Worm (Caenorhabditis elegans) whole organism, L4 larva: Measurements from ENCODE around the gene C14A6.8.
"Not testable (repeated sequence)": the region's sequence is repeated elsewhere in the genome, so short reads cannot be mapped to it uniquely, and the experiment has no call there.

Source experiments
- F49E8.2 ChIP-seq: sonication (generic microtip); optimal IDR thresholded peaks from 2 replicates; lab custom pipeline; 2016; ENCODE audit warnings: missing compliant biosample characterization, mild to moderate bottlenecking, missing genetic modification characterization, borderline replicate concordance
- T26A8.4 ChIP-seq: fragments of 200-800 bp; sonication (Bioruptor generic); IDR thresholded peaks from 2 replicates; pipeline ENCODE4 v1.3.6; 2022; ENCODE audit warnings: missing genetic modification characterization, missing compliant biosample characterization
- arid-1 ChIP-seq: fragments of 200-800 bp; sonication (Bioruptor generic); conservative IDR thresholded peaks from 2 replicates; pipeline ENCODE4 v1.3.6; 2022; ENCODE audit warnings: missing genetic modification reagents, missing genetic modification characterization, missing compliant biosample characterization
- ces-1 ChIP-seq: fragments of 150-350 bp; sonication (generic microtip); optimal IDR thresholded peaks from 4 replicates; lab custom pipeline; 2014; ENCODE audit warnings: missing biosample characterization, missing genetic modification reagents, missing genetic modification characterization
- egl-27 ChIP-seq: sonication (generic microtip); optimal IDR thresholded peaks from 3 replicates; lab custom pipeline; 2017; ENCODE audit warnings: missing biosample characterization, missing genetic modification reagents, missing genetic modification characterization
- hif-1 ChIP-seq, 2 experiments: sonication (generic microtip); optimal IDR thresholded peaks; 2 replicates each; lab custom pipeline; 2016 to 2017; ENCODE audit warnings: missing compliant biosample characterization in 2 of 2, missing genetic modification characterization in 2 of 2, missing genetic modification reagents in 2 of 2, missing genotype in 2 of 2, mild to moderate bottlenecking in 1 of 2
- jun-1 ChIP-seq: fragments of 150-350 bp; optimal IDR thresholded peaks from 2 replicates; lab custom pipeline; 2014; ENCODE audit warnings: missing biosample characterization, missing genetic modification reagents, missing genetic modification characterization
- nhr-25 ChIP-seq: sonication (generic microtip); optimal IDR thresholded peaks from 2 replicates; lab custom pipeline; 2017; ENCODE audit warnings: missing genetic modification characterization, mild to moderate bottlenecking, missing compliant biosample characterization, antibody characterized with exemption, moderate library complexity, borderline replicate concordance; ENCODE audit not compliant: insufficient read depth
- nhr-28 ChIP-seq: fragments of 150-350 bp; optimal IDR thresholded peaks from 2 replicates; lab custom pipeline; 2014; ENCODE audit warnings: missing biosample characterization, missing genetic modification characterization
- nhr-42 ChIP-seq: fragments of 200-800 bp; sonication (Bioruptor generic); IDR thresholded peaks from 2 replicates; pipeline ENCODE4 v1.3.6; 2022; ENCODE audit warnings: missing genetic modification characterization, missing compliant biosample characterization
- unc-62 ChIP-seq, 3 experiments: fragments of 150-350 bp in 1 of 3; sonication (generic microtip); optimal IDR thresholded peaks in 2 of 3; peaks in 1 of 3; 1 replicate in 1 of 3; 2 replicates in 2 of 3; lab custom pipeline; 2014 to 2017; ENCODE audit warnings: missing biosample characterization in 3 of 3, missing genetic modification characterization in 3 of 3, missing genetic modification reagents in 3 of 3, missing genotype in 1 of 3

ce11 chrV:18129663-18130272 is 41.7 kb downstream of the C14A6.8 start:
- TF ChIP-seq nhr-25 (tag; lab: Kevin White, UChicago); F49E8.2 (tag; lab: Kevin White, UChicago); unc-62 (GFP tag; optimal IDR thresholded peaks at IDR 0.05 in 1 of 2; lab: Kevin White, UChicago); unc-62 (tag; optimal IDR thresholded peaks at IDR 0.05; lab: Kevin White, UChicago); nhr-42; T26A8.4; jun-1 (tag; lab: Kevin White, UChicago); hif-1 (tag; optimal IDR thresholded peaks at IDR 0.05; lab: Kevin White, UChicago); nhr-28; egl-27; arid-1 (GFP tag; lab: Robert Waterston, UW); ces-1 (GFP tag; lab: Kevin White, UChicago): not testable (repeated sequence)
